Worm (Caenorhabditis elegans) whole organism, mixed stage, embryonic: Measurements from ENCODE around the gene pax-3.

Source experiments
- M03D4.4 ChIP-seq: sonication (generic microtip); optimal IDR thresholded peaks from 2 replicates; lab custom pipeline; 2017; ENCODE audit warnings: mild to moderate bottlenecking, missing genetic modification characterization, missing compliant biosample characterization
- bed-3 ChIP-seq: fragments of 200-800 bp; sonication (Bioruptor generic); optimal IDR thresholded peaks from 3 replicates; lab custom pipeline; 2018; ENCODE audit warnings: mild to moderate bottlenecking, missing genetic modification characterization, moderate library complexity, missing compliant biosample characterization
- blmp-1 ChIP-seq: fragments of 150-350 bp; optimal IDR thresholded peaks from 2 replicates; lab custom pipeline; 2014; ENCODE audit warnings: missing biosample characterization, missing genetic modification characterization
- ceh-39 ChIP-seq: fragments of 150-350 bp; optimal IDR thresholded peaks from 2 replicates; lab custom pipeline; 2014; ENCODE audit warnings: missing biosample characterization, missing genetic modification characterization
- ceh-43 ChIP-seq: fragments of 200-800 bp; sonication (Bioruptor generic); optimal IDR thresholded peaks from 2 replicates; lab custom pipeline; 2018; ENCODE audit warnings: mild to moderate bottlenecking, missing genetic modification characterization, moderate library complexity, missing compliant biosample characterization
- ceh-83 ChIP-seq: fragments of 200-800 bp; sonication (Bioruptor generic); optimal IDR thresholded peaks from 2 replicates; lab custom pipeline; 2018; ENCODE audit warnings: mild to moderate bottlenecking, missing genetic modification characterization, missing compliant biosample characterization
- ces-1 ChIP-seq: fragments of 150-350 bp; optimal IDR thresholded peaks from 2 replicates; lab custom pipeline; 2014; ENCODE audit warnings: missing biosample characterization, missing genetic modification reagents, missing genetic modification characterization
- drap-1 ChIP-seq: fragments of 200-800 bp; sonication (Bioruptor generic); optimal IDR thresholded peaks from 3 replicates; lab custom pipeline; 2018; ENCODE audit warnings: mild to moderate bottlenecking, missing genetic modification characterization, missing compliant biosample characterization
- elt-3 ChIP-seq: fragments of 150-350 bp; optimal IDR thresholded peaks from 2 replicates; lab custom pipeline; 2014; ENCODE audit warnings: missing biosample characterization, missing genetic modification characterization
- ham-2 ChIP-seq: fragments of 200-800 bp; sonication (Bioruptor generic); optimal IDR thresholded peaks from 2 replicates; lab custom pipeline; 2018; ENCODE audit warnings: mild to moderate bottlenecking, missing genetic modification characterization, missing compliant biosample characterization
- hlh-1 ChIP-seq: fragments of 150-350 bp; optimal IDR thresholded peaks from 2 replicates; lab custom pipeline; 2014; ENCODE audit warnings: missing biosample characterization, missing genetic modification reagents, missing genetic modification characterization
- lin-32 ChIP-seq: fragments of 200-800 bp; sonication (Bioruptor generic); optimal IDR thresholded peaks from 2 replicates; lab custom pipeline; 2018; ENCODE audit warnings: mild to moderate bottlenecking, missing genetic modification characterization, missing compliant biosample characterization
- lsy-2 ChIP-seq: fragments of 150-350 bp; optimal IDR thresholded peaks from 2 replicates; lab custom pipeline; 2014; ENCODE audit warnings: missing biosample characterization, missing genetic modification characterization
- mep-1 ChIP-seq: fragments of 150-350 bp; optimal IDR thresholded peaks from 2 replicates; lab custom pipeline; 2017; ENCODE audit warnings: missing biosample characterization, missing genetic modification reagents, missing genetic modification characterization, inconsistent platforms
- mls-2 ChIP-seq: sonication (generic microtip); optimal IDR thresholded peaks from 2 replicates; lab custom pipeline; 2016; ENCODE audit warnings: mild to moderate bottlenecking, missing genetic modification characterization, moderate library complexity, missing compliant biosample characterization
- nhr-12 ChIP-seq: fragments of 150-350 bp; optimal IDR thresholded peaks from 2 replicates; lab custom pipeline; 2014; ENCODE audit warnings: missing biosample characterization, missing genetic modification characterization
- nhr-2 ChIP-seq: fragments of 150-350 bp; optimal IDR thresholded peaks from 2 replicates; lab custom pipeline; 2014; ENCODE audit warnings: missing biosample characterization, missing genetic modification characterization
- nhr-237 ChIP-seq: fragments of 150-350 bp; optimal IDR thresholded peaks from 2 replicates; lab custom pipeline; 2014; ENCODE audit warnings: missing biosample characterization, missing genetic modification characterization
- nhr-28 ChIP-seq: fragments of 150-350 bp; optimal IDR thresholded peaks from 2 replicates; lab custom pipeline; 2014; ENCODE audit warnings: missing biosample characterization, missing genetic modification characterization
- nhr-76 ChIP-seq: sonication (generic microtip); optimal IDR thresholded peaks from 2 replicates; lab custom pipeline; 2017; ENCODE audit warnings: missing biosample characterization, missing genetic modification characterization
- pha-4 ChIP-seq: fragments of 150-350 bp; optimal IDR thresholded peaks from 2 replicates; lab custom pipeline; 2018; ENCODE audit warnings: missing biosample characterization, missing genetic modification reagents, missing genetic modification characterization
- sem-2 ChIP-seq: fragments of 200-800 bp; sonication (Bioruptor generic); optimal IDR thresholded peaks from 2 replicates; lab custom pipeline; 2018; ENCODE audit warnings: mild to moderate bottlenecking, missing genetic modification characterization, missing compliant biosample characterization
- snpc-4 ChIP-seq: fragments of 150-350 bp; optimal IDR thresholded peaks from 2 replicates; lab custom pipeline; 2014; ENCODE audit warnings: missing biosample characterization, missing genetic modification characterization
- sptf-1 ChIP-seq: sonication (generic microtip); optimal IDR thresholded peaks from 2 replicates; lab custom pipeline; 2017; ENCODE audit warnings: mild to moderate bottlenecking, missing genetic modification characterization, moderate library complexity, missing compliant biosample characterization
- tbx-8 ChIP-seq: fragments of 200-800 bp; sonication (Bioruptor generic); optimal IDR thresholded peaks from 2 replicates; lab custom pipeline; 2018; ENCODE audit warnings: mild to moderate bottlenecking, missing genetic modification characterization, moderate library complexity, missing compliant biosample characterization
- unc-39 ChIP-seq: fragments of 150-350 bp; optimal IDR thresholded peaks from 2 replicates; lab custom pipeline; 2014; ENCODE audit warnings: missing biosample characterization, missing genetic modification characterization
- unc-62 ChIP-seq: fragments of 150-350 bp; optimal IDR thresholded peaks from 2 replicates; lab custom pipeline; 2014; ENCODE audit warnings: missing biosample characterization, missing genetic modification reagents, missing genetic modification characterization
- zip-8 ChIP-seq: fragments of 150-350 bp; optimal IDR thresholded peaks from 2 replicates; lab custom pipeline; 2014; ENCODE audit warnings: missing biosample characterization, missing genetic modification characterization
- ztf-11 ChIP-seq: fragments of 150-350 bp; optimal IDR thresholded peaks from 2 replicates; lab custom pipeline; 2014; ENCODE audit warnings: missing biosample characterization, missing genetic modification characterization

pax-3 gene

DNA sequence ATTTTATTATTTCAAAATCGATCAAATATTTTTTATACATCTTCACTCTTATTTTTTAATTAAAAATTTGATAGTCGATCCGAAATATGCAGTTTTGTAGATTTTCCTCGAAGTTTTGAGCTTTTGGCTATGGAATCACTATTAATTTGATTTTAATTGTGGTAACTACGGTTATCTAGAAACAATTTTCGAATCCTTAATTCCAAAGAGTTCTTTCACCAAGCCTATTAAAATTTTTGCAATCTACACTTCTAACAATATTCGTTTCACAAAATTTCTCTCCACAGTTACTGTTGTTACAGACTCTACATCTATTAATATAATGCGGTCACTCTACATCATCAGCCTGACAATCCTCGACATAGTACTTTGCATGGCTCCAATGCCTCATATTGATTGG, 45.8 kb downstream of the pax-3 start, which contains the start of gene R05H5.7:
R05H5.7 (plus strand) TSS at position 301 of the 400 bp plus-strand sequence.
- TF ChIP-seq snpc-4 = no peak
- TF ChIP-seq ceh-43 = no peak
- TF ChIP-seq hlh-1 = no peak
- TF ChIP-seq ces-1 = no peak
- no peak for TF ChIP-seq elt-3 (tag; lab: Kevin White, UChicago)

DNA sequence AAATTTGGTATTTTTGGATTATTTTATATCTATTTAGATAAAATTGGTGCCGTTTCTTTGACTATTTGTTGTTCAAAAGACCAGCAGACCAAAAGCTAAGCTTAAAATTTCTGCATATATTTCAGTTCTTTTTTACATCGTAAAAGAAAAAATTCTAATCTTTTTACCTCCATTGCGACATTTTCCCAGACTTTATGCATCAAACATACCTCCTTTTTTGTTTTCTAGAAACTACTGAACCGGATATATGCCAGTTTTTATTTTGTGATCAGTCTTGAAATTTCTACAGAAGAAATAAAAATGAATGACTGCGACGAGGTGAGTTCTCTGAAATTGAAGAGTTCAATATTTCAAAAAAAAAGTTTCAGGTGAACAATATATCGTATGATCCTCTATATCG, 48.2 kb downstream of the pax-3 start, which contains the start of gene srb-6:
srb-6 (plus strand) TSS at position 301 of the 400 bp plus-strand sequence.
- TF ChIP-seq unc-39 (tag; lab: Kevin White, UChicago) (no peak), mep-1 (tag; lab: Kevin White, UChicago) (no peak), elt-3 (tag; lab: Kevin White, UChicago) (no peak), lin-32 (GFP tag; lab: Kevin White, UChicago) (no peak)

DNA sequence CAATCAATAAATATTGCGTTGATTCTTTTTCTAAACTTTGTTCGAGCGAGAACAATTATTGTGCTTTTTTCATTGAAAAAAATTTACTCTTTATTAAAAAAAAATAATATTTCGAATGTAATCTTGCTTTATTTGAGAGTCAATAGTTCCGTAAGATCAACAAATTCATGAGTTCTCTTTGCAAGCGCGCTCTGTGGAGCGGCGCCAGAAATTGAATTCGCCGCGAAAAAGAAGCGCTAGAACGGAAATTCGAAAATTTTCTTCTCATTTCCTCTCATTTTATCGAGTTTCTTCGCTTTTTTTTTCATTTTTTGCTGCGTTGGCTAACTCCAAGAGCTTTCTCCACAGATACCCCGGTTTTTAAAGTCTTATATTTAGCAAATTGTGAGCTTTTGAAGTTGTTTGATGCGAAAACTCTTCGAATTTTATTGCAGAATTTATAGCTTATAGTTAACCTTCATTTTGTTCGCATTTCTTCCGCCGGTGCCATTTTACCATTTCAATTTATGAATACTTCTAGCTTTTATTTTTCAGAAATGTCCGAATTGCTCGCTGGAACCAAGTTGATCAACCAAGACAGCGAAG, 50.8 kb downstream of the pax-3 start, which contains the start of gene R05H5.3:
R05H5.3 (plus strand) TSS at position 535 of the 585 bp plus-strand sequence.
- no peak for TF ChIP-seq nhr-237 (tag; lab: Kevin White, UChicago)
- TF ChIP-seq tbx-8 (GFP tag; lab: Kevin White, UChicago) = no peak

DNA sequence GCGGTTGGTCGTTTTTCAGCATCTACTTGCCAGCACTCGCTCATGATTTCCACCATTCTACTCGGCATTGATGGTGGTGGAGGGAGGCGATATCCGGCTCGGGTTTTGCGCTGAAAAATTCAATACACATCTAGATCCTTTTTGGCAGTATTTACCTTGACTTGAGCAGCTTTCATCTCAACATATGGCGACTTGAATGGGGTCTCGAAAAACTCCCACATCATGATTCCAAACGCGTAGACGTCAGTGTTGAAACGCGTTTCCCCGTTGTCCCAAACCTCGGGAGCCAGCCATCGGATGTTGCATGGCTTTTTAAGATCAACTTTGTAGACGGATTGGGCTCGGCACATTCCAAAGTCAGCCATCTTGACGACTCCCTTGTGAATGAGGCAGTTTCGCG, 52.1 kb downstream of the pax-3 start:
- TF ChIP-seq tbx-8 (GFP tag; lab: Kevin White, UChicago) = no peak
- TF ChIP-seq mep-1 (tag; lab: Kevin White, UChicago) = no peak
- TF ChIP-seq ceh-39 (tag; lab: Kevin White, UChicago) = no peak
- no peak for TF ChIP-seq lin-32 (GFP tag; lab: Kevin White, UChicago)
- TF ChIP-seq nhr-12 = no peak
- no peak for TF ChIP-seq sem-2 (GFP tag; lab: Kevin White, UChicago)
- no peak for TF ChIP-seq elt-3 (tag; lab: Kevin White, UChicago)
- no peak for TF ChIP-seq bed-3 (GFP tag; lab: Kevin White, UChicago)
- no peak for TF ChIP-seq zip-8 (tag; lab: Kevin White, UChicago)
- TF ChIP-seq unc-62 = no peak
- TF ChIP-seq nhr-237 (tag; lab: Kevin White, UChicago) = no peak
- no peak for TF ChIP-seq M03D4.4
- no peak for TF ChIP-seq ztf-11 (tag; lab: Kevin White, UChicago)
- no peak for TF ChIP-seq nhr-2 (tag; lab: Kevin White, UChicago)
- TF ChIP-seq ces-1 = no peak
- TF ChIP-seq drap-1 = no peak
- TF ChIP-seq blmp-1 = no peak
- no peak for TF ChIP-seq ceh-83 (GFP tag; lab: Kevin White, UChicago)
- TF ChIP-seq ham-2 = no peak

DNA sequence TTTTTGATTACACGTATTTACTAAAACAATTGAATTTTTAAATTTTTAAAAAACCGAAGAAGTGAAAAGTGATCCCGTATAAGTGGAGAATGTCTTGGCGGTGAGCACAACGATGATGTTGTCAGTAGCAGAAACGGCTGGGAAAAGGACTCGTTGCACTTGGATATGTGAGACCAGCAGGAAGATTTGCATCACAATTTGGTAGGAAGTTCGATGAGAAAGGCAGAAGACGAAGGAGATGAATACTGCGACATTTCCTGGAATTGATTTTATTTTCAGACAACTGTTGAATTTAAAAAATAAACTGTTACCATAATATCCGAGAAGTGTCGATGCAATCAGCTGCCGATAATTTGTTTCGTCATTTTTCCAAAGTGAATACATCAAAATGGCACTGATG, 53.5 kb downstream of the pax-3 start, which contains the start of gene R05H5.4:
R05H5.4 (minus strand) TSS at position 101 of the 400 bp plus-strand sequence.
- TF ChIP-seq hlh-1 (no peak), M03D4.4 (no peak), unc-39 (tag; lab: Kevin White, UChicago) (no peak), elt-3 (tag; lab: Kevin White, UChicago) (no peak), ham-2 (no peak), nhr-2 (tag; lab: Kevin White, UChicago) (no peak)

DNA sequence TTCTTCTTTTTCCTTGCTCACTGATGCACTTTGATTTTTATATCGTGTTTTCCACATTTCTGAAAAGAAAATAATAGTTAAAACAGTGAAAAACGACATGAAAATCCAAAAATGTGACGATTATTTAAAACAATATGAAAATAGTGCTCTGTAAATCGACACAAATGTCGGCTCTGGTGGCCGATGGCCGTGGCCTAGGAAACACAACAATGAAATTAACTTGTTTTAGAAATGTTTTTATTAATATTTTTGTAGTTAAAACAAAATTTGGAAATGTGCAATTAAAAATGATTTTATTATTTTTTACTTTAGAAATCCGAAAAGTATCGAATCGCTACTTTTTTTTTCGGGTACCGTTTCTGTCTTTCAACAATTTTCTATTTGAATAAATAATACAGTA, 54.4 kb downstream of the pax-3 start, which contains the start of gene arv-1:
arv-1 (minus strand) TSS at position 65 of the 400 bp plus-strand sequence.
- peak; percentile 85 for TF ChIP-seq ces-1
- no peak for TF ChIP-seq unc-62
- TF ChIP-seq mls-2 = no peak
- peak; percentile 55 for TF ChIP-seq lsy-2 (tag; lab: Kevin White, UChicago)
- no peak for TF ChIP-seq ceh-83 (GFP tag; lab: Kevin White, UChicago)
- no peak for TF ChIP-seq nhr-237 (tag; lab: Kevin White, UChicago)
- TF ChIP-seq lin-32 (GFP tag; lab: Kevin White, UChicago) = no peak
- TF ChIP-seq ztf-11 (tag; lab: Kevin White, UChicago) = no peak
- TF ChIP-seq pha-4 (tag; lab: Kevin White, UChicago) = no peak
- TF ChIP-seq nhr-28 (tag; lab: Kevin White, UChicago) = no peak
- TF ChIP-seq sptf-1 (tag; lab: Kevin White, UChicago) = peak; percentile 44
- TF ChIP-seq ceh-43 = no peak
- TF ChIP-seq nhr-76 (tag; lab: Kevin White, UChicago) = no peak
- TF ChIP-seq, all 35 proteins: peak for 3
